Worm (Caenorhabditis elegans) whole organism, early embryonic: Measurements from ENCODE around the gene pfkb-1.2.

ENCODE experiments used
- B0310.2 ChIP-seq: sonication (generic microtip); optimal IDR thresholded peaks from 2 replicates; lab custom pipeline; 2016; ENCODE audit warnings: mild to moderate bottlenecking, missing genetic modification characterization, missing compliant biosample characterization
- ama-1 ChIP-seq: fragments of 150-350 bp; optimal IDR thresholded peaks from 2 replicates; lab custom pipeline; 2014
- ceh-36 ChIP-seq: sonication (generic microtip); optimal IDR thresholded peaks from 2 replicates; lab custom pipeline; 2016; ENCODE audit warnings: missing genetic modification characterization, inconsistent platforms, missing compliant biosample characterization
- ets-7 ChIP-seq: sonication (generic microtip); optimal IDR thresholded peaks from 2 replicates; lab custom pipeline; 2016; ENCODE audit warnings: missing genotype, missing genetic modification characterization, missing compliant biosample characterization
- flt-1 ChIP-seq: fragments of 200-800 bp; sonication (Bioruptor generic); IDR thresholded peaks from 2 replicates; pipeline ENCODE4 v1.3.6; 2022; ENCODE audit warnings: missing genetic modification characterization, missing compliant biosample characterization
- scrt-1 ChIP-seq: fragments of 200-800 bp; sonication (Bioruptor generic); IDR thresholded peaks from 2 replicates; pipeline ENCODE4 v1.3.6; 2022; ENCODE audit warnings: missing genetic modification characterization, missing compliant biosample characterization
- sea-1 ChIP-seq: fragments of 200-800 bp; sonication (Bioruptor generic); conservative IDR thresholded peaks from 2 replicates; pipeline ENCODE4 v1.3.6; 2022; ENCODE audit warnings: missing genetic modification characterization, missing compliant biosample characterization
- tbx-37 ChIP-seq: fragments of 200-800 bp; sonication (Bioruptor generic); conservative IDR thresholded peaks from 2 replicates; pipeline ENCODE4 v1.3.6; 2022; ENCODE audit warnings: missing genetic modification reagents, missing genetic modification characterization, missing compliant biosample characterization
- tra-4 ChIP-seq: sonication (generic microtip); optimal IDR thresholded peaks from 2 replicates; lab custom pipeline; 2017; ENCODE audit warnings: missing genetic modification characterization, missing compliant biosample characterization

DNA sequence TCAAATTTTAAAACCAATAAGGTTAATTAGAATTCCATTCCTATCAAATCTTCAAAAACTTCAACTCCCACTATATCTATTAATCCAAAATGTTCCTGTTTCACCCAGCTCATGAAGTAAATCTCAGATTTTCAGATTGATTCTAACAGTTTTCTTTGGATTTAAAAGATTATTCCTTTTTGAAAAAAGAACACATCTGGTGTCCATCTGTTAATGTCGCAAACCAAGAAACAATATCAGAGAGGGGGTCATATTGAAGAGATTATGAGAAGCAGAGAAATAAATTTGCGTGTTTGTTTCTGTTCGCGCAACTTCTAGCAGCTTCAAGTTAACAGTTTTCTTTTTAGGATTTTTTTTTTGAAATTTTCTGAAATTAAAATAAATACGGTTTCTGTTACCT, 12.8 kb upstream of the pfkb-1.2 start:
- no peak for TF ChIP-seq flt-1 (GFP tag; lab: Robert Waterston, UW)
- no peak for TF ChIP-seq B0310.2 (tag; lab: Kevin White, UChicago)
- no peak for TF ChIP-seq ceh-36 (tag; lab: Kevin White, UChicago)
- no peak for TF ChIP-seq scrt-1
- no peak for TF ChIP-seq ama-1 (lab: Kevin White, UChicago)
- TF ChIP-seq ets-7 = no peak
- TF ChIP-seq sea-1 (GFP tag; lab: Robert Waterston, UW) = no peak
- TF ChIP-seq tra-4 (tag; lab: Kevin White, UChicago) = no peak
- no peak for TF ChIP-seq tbx-37 (GFP tag; lab: Robert Waterston, UW)
